Worm (Caenorhabditis elegans) whole organism, young adult: ENCODE measurements around the gene rpl-37.
A peak's percentile ranks its signal among the peaks of the same experiment; 100 is the strongest.

Experiments
- K12H6.12 ChIP-seq: fragments of 200-800 bp; sonication (Bioruptor generic); optimal IDR thresholded peaks from 2 replicates; lab custom pipeline; 2018; ENCODE audit warnings: mild to moderate bottlenecking, missing genetic modification characterization, missing compliant biosample characterization
- ceh-58 ChIP-seq: fragments of 200-800 bp; sonication (Bioruptor generic); IDR thresholded peaks from 2 replicates; pipeline ENCODE4 v1.3.6; 2022; ENCODE audit warnings: missing genetic modification characterization, missing compliant biosample characterization
- let-607 ChIP-seq, 2 experiments: fragments of 200-800 bp in 1 of 2; sonication (Bioruptor generic) in 1 of 2; sonication (generic microtip) in 1 of 2; optimal IDR thresholded peaks; 2 replicates each; lab custom pipeline; 2016 to 2018; ENCODE audit warnings: mild to moderate bottlenecking in 2 of 2, missing compliant biosample characterization in 2 of 2, missing genetic modification characterization in 2 of 2, moderate library complexity in 2 of 2, missing genotype in 1 of 2
- snpc-4 ChIP-seq, 5 experiments: fragments of 150-350 bp in 1 of 5; sonication (generic microtip) in 4 of 5; optimal IDR thresholded peaks; 2 replicates each; lab custom pipeline; 2014 to 2018; ENCODE audit warnings: missing genetic modification characterization in 5 of 5, missing biosample characterization in 3 of 5, antibody characterized with exemption in 2 of 5, mild to moderate bottlenecking in 2 of 5, missing compliant biosample characterization in 2 of 5, missing genotype in 2 of 5, moderate library complexity in 2 of 5, missing genetic modification reagents in 1 of 5

ce11 chrIII:3509908-3510307 lies 18.5 kb upstream of the rpl-37 start, which contains the start of the genes M01F1.4 and mrpl-35:
- TF ChIP-seq K12H6.12, result no peak
- TF ChIP-seq let-607 (tag; optimal IDR thresholded peaks at IDR 0.05; lab: Kevin White, UChicago), result no peak
- TF ChIP-seq ceh-58 (GFP tag; lab: Robert Waterston, UW), result no peak
- TF ChIP-seq snpc-4 (GFP tag; optimal IDR thresholded peaks at IDR 0.05; lab: Kevin White, UChicago), result no peak
- TF ChIP-seq snpc-4 (tag; optimal IDR thresholded peaks at IDR 0.05; lab: Kevin White, UChicago), result peak in 3 of 4 experiments; percentile 6 to 36 (median 27)
